Worm (Caenorhabditis elegans): ENCODE results near the gene clec-10.
"Not testable (repeated sequence)": the region's sequence is repeated elsewhere in the genome, so short reads cannot be mapped to it uniquely, and the experiment has no call there.

clec-10 gene

DNA sequence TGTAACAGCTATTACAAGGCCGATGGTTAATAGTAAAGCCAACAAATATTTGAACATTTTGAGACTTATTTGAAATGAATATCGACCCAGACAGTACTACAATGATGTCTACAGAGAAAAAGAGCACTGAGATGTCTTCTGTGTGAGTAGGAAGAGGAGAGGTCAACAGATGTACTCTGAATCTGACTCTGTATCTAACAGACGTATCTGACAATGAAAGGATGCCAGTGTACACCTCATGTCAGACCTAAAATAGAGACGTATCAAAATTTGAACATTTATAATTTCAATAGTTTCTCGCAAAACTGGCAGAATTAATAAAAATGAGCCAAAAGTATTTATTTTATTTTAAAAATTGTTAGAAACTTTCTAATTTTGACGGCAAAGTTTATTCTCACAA lies 20.6 kb downstream of the clec-10 start, which contains the start of gene C24H12.8:
Gene C24H12.8, minus strand, starts transcription at position 101 of the 400 bp plus-strand sequence.
- TF ChIP-seq zfp-2 (tag; optimal IDR thresholded peaks at IDR 0.05), result no peak
- TF ChIP-seq spr-1 (tag; optimal IDR thresholded peaks at IDR 0.05), result no peak
- no peak for TF ChIP-seq sdz-12 (GFP tag; optimal IDR thresholded peaks at IDR 0.05)
- TF ChIP-seq dve-1 (tag; optimal IDR thresholded peaks at IDR 0.05; ENCODE audit: insufficient read depth), result no peak
- TF ChIP-seq dpl-1 (GFP tag; optimal IDR thresholded peaks at IDR 0.05), result no peak
- TF ChIP-seq ZK337.2 (GFP tag; IDR thresholded peaks at IDR 0.05), result no peak
- no peak for TF ChIP-seq nhr-42 (GFP tag; IDR thresholded peaks at IDR 0.05)
- no peak for TF ChIP-seq unc-62 (GFP tag; optimal IDR thresholded peaks at IDR 0.05 in 1 of 2)
- TF ChIP-seq unc-62 (tag; optimal IDR thresholded peaks at IDR 0.05), result no peak
- no peak for TF ChIP-seq ztf-7 (tag; optimal IDR thresholded peaks at IDR 0.05)
- TF ChIP-seq T20F7.1 (GFP tag; optimal IDR thresholded peaks at IDR 0.05), result no peak
- no peak for TF ChIP-seq php-3 (GFP tag; IDR thresholded peaks at IDR 0.05)
- TF ChIP-seq daf-12 (tag; optimal IDR thresholded peaks at IDR 0.05), result no peak
- TF ChIP-seq mes-2 (tag; optimal IDR thresholded peaks at IDR 0.05; ENCODE audit: poor library complexity, severe bottlenecking), result no peak

DNA sequence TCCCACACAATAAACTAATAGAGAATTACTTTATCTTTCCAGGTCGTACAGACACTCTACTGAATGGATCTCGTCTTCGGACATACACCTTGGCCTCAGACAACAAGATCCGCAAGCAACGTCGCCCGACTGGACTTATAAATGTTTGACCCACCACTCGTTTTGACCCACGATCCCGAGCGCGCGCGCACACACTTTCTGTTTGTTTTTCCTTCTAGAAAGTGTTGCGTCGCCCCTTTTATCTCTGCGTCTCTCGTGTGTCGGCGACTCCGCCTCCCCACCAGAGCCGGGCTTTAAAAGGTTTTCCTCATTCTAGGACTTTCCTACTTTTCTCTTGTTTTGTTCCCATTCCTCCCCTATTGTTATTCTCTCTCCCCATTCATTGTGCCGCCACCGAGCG lies 34.8 kb downstream of the clec-10 start:
- no peak for TF ChIP-seq gei-8 (GFP tag; optimal IDR thresholded peaks at IDR 0.05)
- no peak for TF ChIP-seq dmd-6 (GFP tag; IDR thresholded peaks at IDR 0.05)
- peak; percentile 21 for TF ChIP-seq aha-1 (tag)

DNA sequence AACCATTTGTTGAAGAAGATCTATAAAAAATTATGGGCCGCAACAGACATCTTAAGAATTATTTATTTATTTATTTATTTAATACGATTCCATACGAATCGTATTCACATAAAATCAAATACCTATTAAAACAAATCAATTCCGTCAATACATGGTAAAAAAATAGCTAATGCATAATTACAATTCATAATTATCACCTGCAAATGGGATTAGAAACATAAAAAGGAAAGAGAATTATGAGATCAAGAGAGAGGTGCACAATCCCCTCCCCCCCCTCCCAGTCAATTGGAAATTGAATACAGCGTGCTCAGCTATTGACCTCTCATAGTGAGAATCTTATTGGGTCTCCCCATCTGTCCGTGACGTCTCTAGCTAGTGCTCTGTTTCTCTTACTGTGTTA lies 38.6 kb downstream of the clec-10 start, which contains the start of gene C24H12.1:
Gene C24H12.1, plus strand, starts transcription at position 301 of the 400 bp plus-strand sequence.
- TF ChIP-seq nhr-77 (tag; optimal IDR thresholded peaks at IDR 0.05); Y48G9A.11 (GFP tag; IDR thresholded peaks at IDR 0.05); F10B5.3 (tag; optimal IDR thresholded peaks at IDR 0.05): not testable (repeated sequence)

DNA sequence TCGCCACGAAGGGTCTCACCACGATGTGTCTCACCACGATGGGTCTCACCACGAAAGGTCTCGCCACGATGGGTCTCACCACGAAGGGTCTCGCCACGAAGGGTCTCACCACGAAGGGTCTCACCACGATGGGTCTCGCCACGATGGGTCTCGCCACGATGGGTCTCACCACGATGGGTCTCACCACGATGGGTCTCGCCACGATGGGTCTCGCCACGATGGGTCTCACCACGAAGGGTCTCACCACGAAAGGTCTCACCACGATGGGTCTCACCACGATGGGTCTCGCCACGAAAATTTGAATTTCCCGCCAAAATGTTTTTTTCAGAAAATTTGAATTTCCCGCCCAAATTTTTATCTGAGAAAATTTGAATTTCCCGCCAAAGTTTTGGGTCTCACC lies 49.7 kb downstream of the clec-10 start:
- peak; percentile 86 for TF ChIP-seq set-16 (GFP tag; IDR thresholded peaks at IDR 0.05)
